Worm (Caenorhabditis elegans) whole organism, L4 larva: ENCODE data around the gene Y50D7A.1.

Experiments used
- F26F4.8 ChIP-seq: fragments of 200-800 bp; sonication (Bioruptor generic); conservative IDR thresholded peaks from 2 replicates; pipeline ENCODE4 v1.3.6; 2022; ENCODE audit warnings: missing genetic modification characterization, missing compliant biosample characterization
- F37D6.2 ChIP-seq: sonication (generic microtip); optimal IDR thresholded peaks from 2 replicates; lab custom pipeline; 2016; ENCODE audit warnings: mild to moderate bottlenecking, missing genetic modification characterization, missing compliant biosample characterization
- F44E2.7 ChIP-seq: fragments of 200-800 bp; sonication (Bioruptor generic); IDR thresholded peaks from 2 replicates; pipeline ENCODE4 v2.1.2; 2022; ENCODE audit warnings: missing genetic modification characterization, missing compliant biosample characterization
- Y105C5A.15 ChIP-seq: fragments of 200-800 bp; sonication (Bioruptor generic); IDR thresholded peaks from 2 replicates; pipeline ENCODE4 v1.3.6; 2022; ENCODE audit warnings: missing genetic modification characterization, missing compliant biosample characterization
- aha-1 ChIP-seq: fragments of 150-350 bp; peaks from one replicate; lab custom pipeline; 2014; ENCODE audit warnings: missing biosample characterization, missing genetic modification characterization
- arid-1 ChIP-seq: fragments of 200-800 bp; sonication (Bioruptor generic); conservative IDR thresholded peaks from 2 replicates; pipeline ENCODE4 v1.3.6; 2022; ENCODE audit warnings: missing genetic modification reagents, missing genetic modification characterization, missing compliant biosample characterization
- ceh-28 ChIP-seq: fragments of 150-350 bp; optimal IDR thresholded peaks from 2 replicates; lab custom pipeline; 2014; ENCODE audit warnings: missing biosample characterization, missing genetic modification reagents, missing genetic modification characterization
- daf-16 ChIP-seq, 3 experiments: sonication (generic microtip); optimal IDR thresholded peaks; 2 replicates each; lab custom pipeline; 2016 to 2017; ENCODE audit warnings: missing genetic modification characterization in 3 of 3, missing genetic modification reagents in 3 of 3, mild to moderate bottlenecking in 2 of 3, missing compliant biosample characterization in 2 of 3, missing biosample characterization in 1 of 3, moderate library complexity in 1 of 3
- dmd-6 ChIP-seq: fragments of 200-800 bp; sonication (Bioruptor generic); IDR thresholded peaks from 2 replicates; pipeline ENCODE4 v1.3.6; 2022; ENCODE audit warnings: missing genetic modification reagents, missing genetic modification characterization, missing compliant biosample characterization
- dmd-8 ChIP-seq: fragments of 200-800 bp; sonication (Bioruptor generic); IDR thresholded peaks from 2 replicates; pipeline ENCODE4 v1.3.6; 2022; ENCODE audit warnings: missing genetic modification characterization, missing compliant biosample characterization
- dmd-9 ChIP-seq: fragments of 200-800 bp; sonication (Bioruptor generic); IDR thresholded peaks from 2 replicates; pipeline ENCODE4 v1.3.6; 2022; ENCODE audit warnings: missing genetic modification reagents, missing genetic modification characterization, missing compliant biosample characterization
- dve-1 ChIP-seq: sonication (generic microtip); optimal IDR thresholded peaks from 2 replicates; lab custom pipeline; 2017; ENCODE audit warnings: antibody characterized with exemption, mild to moderate bottlenecking, missing genetic modification characterization, missing compliant biosample characterization; ENCODE audit not compliant: insufficient read depth
- hlh-11 ChIP-seq: fragments of 200-800 bp; sonication (Bioruptor generic); optimal IDR thresholded peaks from 2 replicates; lab custom pipeline; 2018; ENCODE audit warnings: mild to moderate bottlenecking, missing genetic modification characterization, missing compliant biosample characterization
- hmg-1.1 ChIP-seq: fragments of 200-800 bp; sonication (Bioruptor generic); IDR thresholded peaks from 2 replicates; pipeline ENCODE4 v1.3.6; 2022; ENCODE audit warnings: missing genetic modification reagents, missing genetic modification characterization, missing compliant biosample characterization
- lin-38 ChIP-seq: fragments of 200-800 bp; sonication (Bioruptor generic); IDR thresholded peaks from 2 replicates; pipeline ENCODE4 v1.3.6; 2022; ENCODE audit warnings: missing genetic modification reagents, missing genetic modification characterization, missing compliant biosample characterization
- madf-9 ChIP-seq: fragments of 200-800 bp; sonication (Bioruptor generic); conservative IDR thresholded peaks from 2 replicates; pipeline ENCODE4 v1.3.6; 2022; ENCODE audit warnings: missing genetic modification reagents, missing genetic modification characterization, missing compliant biosample characterization
- mdt-29 ChIP-seq: fragments of 200-800 bp; sonication (Bioruptor generic); IDR thresholded peaks from 2 replicates; pipeline ENCODE4 v1.3.6; 2022; ENCODE audit warnings: missing genetic modification reagents, missing genetic modification characterization, missing compliant biosample characterization
- mxl-2 ChIP-seq: fragments of 200-800 bp; sonication (Bioruptor generic); conservative IDR thresholded peaks from 2 replicates; pipeline ENCODE4 v1.3.6; 2022; ENCODE audit warnings: missing genetic modification reagents, missing genetic modification characterization, missing compliant biosample characterization
- nhr-237 ChIP-seq: sonication (generic microtip); optimal IDR thresholded peaks from 2 replicates; lab custom pipeline; 2017; ENCODE audit warnings: missing biosample characterization, missing genetic modification characterization
- nhr-28 ChIP-seq: fragments of 150-350 bp; optimal IDR thresholded peaks from 2 replicates; lab custom pipeline; 2014; ENCODE audit warnings: missing biosample characterization, missing genetic modification characterization
- nhr-41 ChIP-seq: fragments of 200-800 bp; sonication (Bioruptor generic); IDR thresholded peaks from 2 replicates; pipeline ENCODE4 v1.3.6; 2022; ENCODE audit warnings: missing genetic modification reagents, missing genetic modification characterization, missing compliant biosample characterization
- pha-4 ChIP-seq, 2 experiments: fragments of 150-350 bp in 1 of 2; fragments of 200-800 bp in 1 of 2; sonication (Bioruptor generic) in 1 of 2; IDR thresholded peaks in 1 of 2; optimal IDR thresholded peaks in 1 of 2; 2 replicates each; pipeline versions ENCODE4 v1.3.6 to Lab custom; 2014 to 2022; ENCODE audit warnings: missing genetic modification characterization in 2 of 2, missing genetic modification reagents in 2 of 2, missing biosample characterization in 1 of 2, missing compliant biosample characterization in 1 of 2
- php-3 ChIP-seq: fragments of 200-800 bp; sonication (Bioruptor generic); IDR thresholded peaks from 2 replicates; pipeline ENCODE4 v1.3.6; 2022; ENCODE audit warnings: missing genetic modification reagents, missing genetic modification characterization, missing compliant biosample characterization
- pqm-1 ChIP-seq: sonication (generic microtip); optimal IDR thresholded peaks from 2 replicates; lab custom pipeline; 2017; ENCODE audit warnings: missing biosample characterization, missing genetic modification characterization
- set-16 ChIP-seq: fragments of 200-800 bp; sonication (Bioruptor generic); IDR thresholded peaks from 2 replicates; pipeline ENCODE4 v1.3.6; 2022; ENCODE audit warnings: missing genetic modification reagents, missing genetic modification characterization, missing compliant biosample characterization
- tra-1 ChIP-seq: fragments of 200-800 bp; sonication (Bioruptor generic); IDR thresholded peaks from 2 replicates; pipeline ENCODE4 v1.3.6; 2022; ENCODE audit warnings: missing genetic modification reagents, missing genetic modification characterization, missing compliant biosample characterization
- vab-7 ChIP-seq: fragments of 200-800 bp; sonication (Bioruptor generic); IDR thresholded peaks from 2 replicates; pipeline ENCODE4 v1.3.6; 2022; ENCODE audit warnings: missing genetic modification reagents, missing genetic modification characterization, missing compliant biosample characterization
- zip-11 ChIP-seq: fragments of 200-800 bp; sonication (Bioruptor generic); IDR thresholded peaks from 2 replicates; pipeline ENCODE4 v1.3.6; 2022; ENCODE audit warnings: missing genetic modification characterization, missing compliant biosample characterization
- ztf-7 ChIP-seq: fragments of 150-350 bp; optimal IDR thresholded peaks from 2 replicates; lab custom pipeline; 2014; ENCODE audit warnings: missing biosample characterization, missing genetic modification characterization

Y50D7A.1 gene

ce11 chrIII:283817-284216, 8.6 kb upstream of the Y50D7A.1 start, which contains the start of gene taco-1:
taco-1 (plus strand) TSS chrIII:284117.
- TF ChIP-seq aha-1 (peak; percentile 68), Y105C5A.15 (no peak)

ce11 chrIII:294527-294926, 2.1 kb downstream of the Y50D7A.1 start, which contains the start of gene Y50D7A.13:
Y50D7A.13 (minus strand) TSS chrIII:294627.
- no peak for TF ChIP-seq aha-1
- TF ChIP-seq madf-9 (GFP tag; lab: Robert Waterston, UW), result no peak
- no peak for TF ChIP-seq mxl-2 (GFP tag; lab: Robert Waterston, UW)
- no peak for TF ChIP-seq arid-1 (GFP tag; lab: Robert Waterston, UW)
- no peak for TF ChIP-seq pha-4 (GFP tag; IDR thresholded peaks at IDR 0.05; lab: Robert Waterston, UW)
- no peak for TF ChIP-seq pha-4 (tag; optimal IDR thresholded peaks at IDR 0.05; lab: Kevin White, UChicago)
- no peak for TF ChIP-seq ztf-7
- no peak for TF ChIP-seq php-3 (GFP tag; lab: Robert Waterston, UW)

- TF ChIP-seq php-3 (GFP tag; lab: Robert Waterston, UW), result peak; percentile 51; the same call in 1 of the 2 replicates
- peak; percentile 75 for TF ChIP-seq set-16 (GFP tag; lab: Robert Waterston, UW)
- TF ChIP-seq, all 104 proteins: peak for 2; not testable (repeated sequence) for 102
Observed at ce11 chrIII:297882-298281, 5.4 kb downstream of the Y50D7A.1 start.

- TF ChIP-seq F37D6.2 (tag; lab: Kevin White, UChicago) (no peak), dmd-6 (peak; percentile 6; the same call in 1 of the 2 replicates), nhr-237 (tag; lab: Kevin White, UChicago) (no peak)
Observed at ce11 chrIII:298456-298855, 6.0 kb downstream of the Y50D7A.1 start, which contains the start of gene ads-1. ads-1 (minus strand) TSS chrIII:298556.

ce11 chrIII:299220-299619, 6.8 kb downstream of the Y50D7A.1 start:
- TF ChIP-seq hlh-11 (tag; lab: Kevin White, UChicago) (peak; percentile 17), daf-16 (GFP tag; optimal IDR thresholded peaks at IDR 0.05; lab: Kevin White, UChicago) (no peak), daf-16 (tag; optimal IDR thresholded peaks at IDR 0.05; lab: Kevin White, UChicago) (peak; percentile 32), dve-1 (tag; lab: Kevin White, UChicago) (peak; percentile 44), nhr-41 (no peak), nhr-28 (tag; lab: Kevin White, UChicago) (peak; percentile 70), ceh-28 (tag; lab: Kevin White, UChicago) (no peak), pqm-1 (tag; lab: Kevin White, UChicago) (peak; percentile 72), dmd-6 (peak; percentile 15; the same call in 1 of the 2 replicates)

- TF ChIP-seq hmg-1.1 (GFP tag; lab: Robert Waterston, UW) (0 out of 2 replicates have a peak, but pooled peaks have one; percentile 32), F26F4.8 (GFP tag; lab: Robert Waterston, UW) (0 out of 2 replicates have a peak, but pooled peaks have one; percentile 50), dmd-8 (GFP tag; lab: Robert Waterston, UW) (peak; percentile 74; the same call in 1 of the 2 replicates), tra-1 (GFP tag; lab: Robert Waterston, UW) (0 out of 2 replicates have a peak, but pooled peaks have one; percentile 23), lin-38 (GFP tag; lab: Robert Waterston, UW) (peak; percentile 57), dmd-9 (GFP tag; lab: Robert Waterston, UW) (0 out of 2 replicates have a peak, but pooled peaks have one; percentile 46), F44E2.7 (GFP tag; lab: Robert Waterston, UW) (peak; percentile 68; the same call in 1 of the 2 replicates), mdt-29 (0 out of 2 replicates have a peak, but pooled peaks have one; percentile 8), zip-11 (GFP tag; lab: Robert Waterston, UW) (0 out of 2 replicates have a peak, but pooled peaks have one; percentile 39), arid-1 (GFP tag; lab: Robert Waterston, UW) (peak; percentile 79; the same call in 1 of the 2 replicates), Y105C5A.15 (0 out of 2 replicates have a peak, but pooled peaks have one; percentile 10), vab-7 (GFP tag; lab: Robert Waterston, UW) (0 out of 2 replicates have a peak, but pooled peaks have one; percentile 36)
Observed at ce11 chrIII:302510-302909, 10.1 kb downstream of the Y50D7A.1 start.
